Worm (Caenorhabditis elegans) whole organism, early embryonic: ENCODE results near the gene rsks-1.

Experiments
- F13C5.2 ChIP-seq: sonication (generic microtip); optimal IDR thresholded peaks from 2 replicates; lab custom pipeline; 2017; ENCODE audit warnings: mild to moderate bottlenecking, missing genetic modification characterization, inconsistent platforms, missing compliant biosample characterization
- ama-1 ChIP-seq: fragments of 150-350 bp; optimal IDR thresholded peaks from 2 replicates; lab custom pipeline; 2014
- ceh-13 ChIP-seq: fragments of 200-800 bp; sonication (Bioruptor generic); optimal IDR thresholded peaks from 2 replicates; lab custom pipeline; 2018; ENCODE audit warnings: mild to moderate bottlenecking, missing genetic modification characterization, missing compliant biosample characterization
- flt-1 ChIP-seq: fragments of 200-800 bp; sonication (Bioruptor generic); IDR thresholded peaks from 2 replicates; pipeline ENCODE4 v1.3.6; 2022; ENCODE audit warnings: missing genetic modification characterization, missing compliant biosample characterization
- hmg-4 ChIP-seq: fragments of 200-800 bp; sonication (Bioruptor generic); optimal IDR thresholded peaks from 2 replicates; lab custom pipeline; 2018; ENCODE audit warnings: mild to moderate bottlenecking, missing genetic modification characterization, missing compliant biosample characterization
- sea-1 ChIP-seq: fragments of 200-800 bp; sonication (Bioruptor generic); conservative IDR thresholded peaks from 2 replicates; pipeline ENCODE4 v1.3.6; 2022; ENCODE audit warnings: missing genetic modification characterization, missing compliant biosample characterization
- tra-4 ChIP-seq: sonication (generic microtip); optimal IDR thresholded peaks from 2 replicates; lab custom pipeline; 2017; ENCODE audit warnings: missing genetic modification characterization, missing compliant biosample characterization

DNA sequence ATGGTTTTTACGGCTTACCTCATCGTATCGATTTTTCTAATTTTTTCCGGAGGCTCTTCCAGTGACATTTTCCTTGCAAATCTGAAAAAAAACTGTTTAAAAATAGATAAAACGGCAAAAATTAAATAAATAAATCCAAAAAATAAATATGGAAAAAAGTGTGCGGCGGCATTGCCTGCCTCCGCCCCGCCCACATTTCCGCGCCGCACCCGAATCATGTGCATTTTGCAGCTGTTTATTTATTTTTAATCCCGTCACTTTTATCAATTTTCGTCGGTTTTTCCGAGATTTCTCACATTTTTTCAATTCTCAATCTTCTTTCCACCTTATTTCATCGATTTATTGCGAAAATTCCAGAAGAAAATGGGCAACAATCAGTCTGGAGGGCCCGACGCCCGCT is 8.1 kb upstream of the rsks-1 start, which contains the start of the genes Y47D3A.14 and aakb-2:
- TF ChIP-seq ama-1 (lab: Kevin White, UChicago) (no peak), F13C5.2 (peak; percentile 88), tra-4 (tag; lab: Kevin White, UChicago) (no peak), sea-1 (GFP tag; lab: Robert Waterston, UW) (peak; percentile 61; the same call in 1 of the 2 replicates), hmg-4 (GFP tag; lab: Kevin White, UChicago) (no peak), ceh-13 (GFP tag; lab: Kevin White, UChicago) (peak; percentile 2), flt-1 (GFP tag; lab: Robert Waterston, UW) (peak; percentile 53)
